Worm (Caenorhabditis elegans) whole organism, young adult: ENCODE data around the gene H43E16.1.

Experiments
- B0035.1 ChIP-seq: sonication (generic microtip); optimal IDR thresholded peaks from 2 replicates; lab custom pipeline; 2016; ENCODE audit warnings: missing genetic modification characterization, mild to moderate bottlenecking, missing compliant biosample characterization, missing genotype, missing genetic modification reagents
- D2030.7 ChIP-seq: fragments of 200-800 bp; sonication (Bioruptor generic); IDR thresholded peaks from 2 replicates; pipeline ENCODE4 v1.3.6; 2022; ENCODE audit warnings: missing genetic modification reagents, missing genetic modification characterization, missing compliant biosample characterization
- F23B12.7 ChIP-seq: sonication (generic microtip); optimal IDR thresholded peaks from 2 replicates; lab custom pipeline; 2017; ENCODE audit warnings: missing genetic modification characterization, mild to moderate bottlenecking, missing compliant biosample characterization, antibody characterized with exemption, moderate library complexity; ENCODE audit not compliant: insufficient read depth
- F49E8.2 ChIP-seq: sonication (generic microtip); optimal IDR thresholded peaks from 3 replicates; lab custom pipeline; 2017; ENCODE audit warnings: missing genetic modification characterization, mild to moderate bottlenecking, missing compliant biosample characterization, antibody characterized with exemption, moderate library complexity; ENCODE audit not compliant: insufficient read depth
- K12H6.12 ChIP-seq: fragments of 200-800 bp; sonication (Bioruptor generic); optimal IDR thresholded peaks from 2 replicates; lab custom pipeline; 2018; ENCODE audit warnings: mild to moderate bottlenecking, missing genetic modification characterization, missing compliant biosample characterization
- Y67H2A.10 ChIP-seq: fragments of 200-800 bp; sonication (Bioruptor generic); conservative IDR thresholded peaks from 2 replicates; pipeline ENCODE4 v1.3.6; 2022; ENCODE audit warnings: missing genetic modification reagents, missing genetic modification characterization, missing compliant biosample characterization
- ZK185.1 ChIP-seq: sonication (generic microtip); optimal IDR thresholded peaks from 2 replicates; lab custom pipeline; 2016; ENCODE audit warnings: mild to moderate bottlenecking, missing genetic modification characterization, missing compliant biosample characterization; ENCODE audit not compliant: poor library complexity, severe bottlenecking
- attf-5 ChIP-seq: fragments of 200-800 bp; sonication (Bioruptor generic); optimal IDR thresholded peaks from 2 replicates; lab custom pipeline; 2018; ENCODE audit warnings: mild to moderate bottlenecking, missing genetic modification characterization, missing compliant biosample characterization
- ceh-27 ChIP-seq: fragments of 200-800 bp; sonication (Bioruptor generic); optimal IDR thresholded peaks from 2 replicates; lab custom pipeline; 2018; ENCODE audit warnings: mild to moderate bottlenecking, missing genetic modification characterization, moderate library complexity, missing compliant biosample characterization
- dox-1 ChIP-seq: fragments of 200-800 bp; sonication (Bioruptor generic); IDR thresholded peaks from 2 replicates; pipeline ENCODE4 v1.3.6; 2022; ENCODE audit warnings: missing genetic modification reagents, missing genetic modification characterization, missing compliant biosample characterization
- efl-1 ChIP-seq: fragments of 150-350 bp; optimal IDR thresholded peaks from 2 replicates; lab custom pipeline; 2014; ENCODE audit warnings: missing biosample characterization, missing genetic modification reagents, missing genetic modification characterization
- fkh-3 ChIP-seq: sonication (generic microtip); optimal IDR thresholded peaks from 2 replicates; lab custom pipeline; 2016; ENCODE audit warnings: mild to moderate bottlenecking, missing genetic modification characterization, missing compliant biosample characterization
- hlh-12 ChIP-seq: sonication (generic microtip); optimal IDR thresholded peaks from 2 replicates; lab custom pipeline; 2016; ENCODE audit warnings: missing genetic modification characterization, missing compliant biosample characterization
- hmg-1.2 ChIP-seq: fragments of 200-800 bp; sonication (Bioruptor generic); IDR thresholded peaks from 2 replicates; pipeline ENCODE4 v1.3.6; 2022; ENCODE audit warnings: missing genetic modification reagents, missing genetic modification characterization, missing compliant biosample characterization
- hmg-20 ChIP-seq: fragments of 200-800 bp; sonication (Bioruptor generic); IDR thresholded peaks from 2 replicates; pipeline ENCODE4 v1.3.6; 2022; ENCODE audit warnings: missing genetic modification reagents, missing genetic modification characterization, missing compliant biosample characterization
- hsf-1 ChIP-seq: fragments of 200-800 bp; sonication (Bioruptor generic); IDR thresholded peaks from 2 replicates; pipeline ENCODE4 v1.3.6; 2022; ENCODE audit warnings: missing genetic modification reagents, missing genetic modification characterization, missing compliant biosample characterization
- lag-1 ChIP-seq: fragments of 200-800 bp; sonication (Bioruptor generic); IDR thresholded peaks from 2 replicates; pipeline ENCODE4 v1.3.6; 2022; ENCODE audit warnings: missing genetic modification reagents, missing genetic modification characterization, missing compliant biosample characterization
- let-607 ChIP-seq, 2 experiments: fragments of 200-800 bp in 1 of 2; sonication (Bioruptor generic) in 1 of 2; sonication (generic microtip) in 1 of 2; optimal IDR thresholded peaks; 2 replicates each; lab custom pipeline; 2016 to 2018; ENCODE audit warnings: mild to moderate bottlenecking in 2 of 2, missing compliant biosample characterization in 2 of 2, missing genetic modification characterization in 2 of 2, moderate library complexity in 2 of 2, missing genotype in 1 of 2
- lin-26 ChIP-seq: fragments of 200-800 bp; sonication (Bioruptor generic); IDR thresholded peaks from 2 replicates; pipeline ENCODE4 v1.3.6; 2022; ENCODE audit warnings: missing genetic modification reagents, missing genetic modification characterization, missing compliant biosample characterization
- lin-35 ChIP-seq, 3 experiments: fragments of 150-350 bp in 2 of 3; sonication (generic microtip) in 1 of 3; optimal IDR thresholded peaks; 2 replicates each; lab custom pipeline; 2014 to 2018; ENCODE audit warnings: missing biosample characterization in 3 of 3, missing genetic modification characterization in 3 of 3, missing genetic modification reagents in 3 of 3
- lin-54 ChIP-seq: fragments of 200-800 bp; sonication (Bioruptor generic); optimal IDR thresholded peaks from 2 replicates; lab custom pipeline; 2018; ENCODE audit warnings: mild to moderate bottlenecking, missing genetic modification characterization, missing compliant biosample characterization
- lir-1 ChIP-seq: fragments of 200-800 bp; sonication (Bioruptor generic); conservative IDR thresholded peaks from 2 replicates; pipeline ENCODE4 v1.3.6; 2022; ENCODE audit warnings: missing genetic modification reagents, missing genetic modification characterization, missing compliant biosample characterization
- lsl-1 ChIP-seq: fragments of 200-800 bp; sonication (Bioruptor generic); optimal IDR thresholded peaks from 2 replicates; lab custom pipeline; 2018; ENCODE audit warnings: mild to moderate bottlenecking, missing genetic modification characterization, moderate library complexity, missing compliant biosample characterization
- lsy-27 ChIP-seq: sonication (generic microtip); optimal IDR thresholded peaks from 2 replicates; lab custom pipeline; 2017; ENCODE audit warnings: missing genetic modification characterization, mild to moderate bottlenecking, missing compliant biosample characterization, antibody characterized with exemption, missing genotype, borderline replicate concordance; ENCODE audit not compliant: insufficient read depth
- madf-3 ChIP-seq: fragments of 200-800 bp; sonication (Bioruptor generic); IDR thresholded peaks from 2 replicates; pipeline ENCODE4 v1.3.6; 2022; ENCODE audit warnings: missing genetic modification reagents, missing genetic modification characterization, missing compliant biosample characterization
- mcd-1 ChIP-seq: fragments of 200-800 bp; sonication (Bioruptor generic); IDR thresholded peaks from 2 replicates; pipeline ENCODE4 v1.3.6; 2022; ENCODE audit warnings: missing genetic modification reagents, missing genetic modification characterization, missing compliant biosample characterization
- mel-28 ChIP-seq: sonication (generic microtip); optimal IDR thresholded peaks from 2 replicates; lab custom pipeline; 2016; ENCODE audit warnings: borderline replicate concordance, mild to moderate bottlenecking, missing genetic modification characterization, missing compliant biosample characterization
- nhr-120 ChIP-seq: fragments of 200-800 bp; sonication (Bioruptor generic); IDR thresholded peaks from 2 replicates; pipeline ENCODE4 v1.3.6; 2022; ENCODE audit warnings: missing genetic modification characterization, missing compliant biosample characterization
- nhr-80 ChIP-seq: sonication (generic microtip); optimal IDR thresholded peaks from 2 replicates; lab custom pipeline; 2016; ENCODE audit warnings: missing genetic modification characterization, missing compliant biosample characterization
- pbrm-1 ChIP-seq: fragments of 200-800 bp; sonication (Bioruptor generic); IDR thresholded peaks from 2 replicates; pipeline ENCODE4 v1.3.6; 2022; ENCODE audit warnings: missing genetic modification reagents, missing genetic modification characterization, missing compliant biosample characterization
- snpc-4 ChIP-seq, 5 experiments: fragments of 150-350 bp in 1 of 5; sonication (generic microtip) in 4 of 5; optimal IDR thresholded peaks; 2 replicates each; lab custom pipeline; 2014 to 2018; ENCODE audit warnings: missing genetic modification characterization in 5 of 5, missing biosample characterization in 3 of 5, antibody characterized with exemption in 2 of 5, mild to moderate bottlenecking in 2 of 5, missing compliant biosample characterization in 2 of 5, missing genotype in 2 of 5, moderate library complexity in 2 of 5, missing genetic modification reagents in 1 of 5
- tbx-9 ChIP-seq: sonication (generic microtip); optimal IDR thresholded peaks from 2 replicates; lab custom pipeline; 2016; ENCODE audit warnings: borderline replicate concordance, missing genetic modification characterization, inconsistent platforms, missing compliant biosample characterization
- tlf-1 ChIP-seq: fragments of 200-800 bp; sonication (Bioruptor generic); optimal IDR thresholded peaks from 2 replicates; lab custom pipeline; 2018; ENCODE audit warnings: mild to moderate bottlenecking, missing genetic modification characterization, missing compliant biosample characterization
- zfh-2 ChIP-seq: fragments of 200-800 bp; sonication (Bioruptor generic); conservative IDR thresholded peaks from 2 replicates; pipeline ENCODE4 v1.3.6; 2022; ENCODE audit warnings: missing genetic modification reagents, missing genetic modification characterization, missing compliant biosample characterization
- zim-3 ChIP-seq: sonication (generic microtip); optimal IDR thresholded peaks from 2 replicates; lab custom pipeline; 2017; ENCODE audit warnings: mild to moderate bottlenecking, missing genetic modification characterization, moderate library complexity, missing compliant biosample characterization
- ztf-25 ChIP-seq: fragments of 200-800 bp; sonication (Bioruptor generic); IDR thresholded peaks from 2 replicates; pipeline ENCODE4 v1.3.6; 2022; ENCODE audit warnings: missing genetic modification reagents, missing genetic modification characterization, missing compliant biosample characterization

H43E16.1 gene

ce11 chrII:6682918-6683317 lies 8.8 kb downstream of the H43E16.1 start (continued):
- no peak for TF ChIP-seq lin-26 (GFP tag; lab: Robert Waterston, UW)
- TF ChIP-seq pbrm-1 (GFP tag; lab: Robert Waterston, UW) = 0 out of 2 replicates have a peak, but pooled peaks have one; percentile 46
- TF ChIP-seq nhr-120 (GFP tag; lab: Robert Waterston, UW) = no peak
- no peak for TF ChIP-seq lir-1 (GFP tag; lab: Robert Waterston, UW)
- peak; percentile 7 for TF ChIP-seq lin-54 (GFP tag; lab: Kevin White, UChicago)
- TF ChIP-seq tlf-1 (GFP tag; lab: Kevin White, UChicago) = no peak
- peak; percentile 88 for TF ChIP-seq efl-1 (GFP tag; lab: Kevin White, UChicago)
- peak; percentile 70 for TF ChIP-seq D2030.7
- no peak for TF ChIP-seq lag-1 (GFP tag; lab: Robert Waterston, UW)
- TF ChIP-seq hlh-12 = no peak
- no peak for TF ChIP-seq madf-3 (GFP tag; lab: Robert Waterston, UW)
- TF ChIP-seq lsl-1 (GFP tag; lab: Kevin White, UChicago) = peak; percentile 95
- TF ChIP-seq zim-3 (tag; lab: Kevin White, UChicago) = no peak
- TF ChIP-seq hsf-1 (GFP tag; lab: Robert Waterston, UW) = 0 out of 2 replicates have a peak, but pooled peaks have one; percentile 34
- peak in 1 of 3 experiments; percentile 12 for TF ChIP-seq lin-35 (GFP tag; optimal IDR thresholded peaks at IDR 0.05; lab: Kevin White, UChicago)
- TF ChIP-seq lsy-27 (tag; lab: Kevin White, UChicago) = no peak
- TF ChIP-seq F23B12.7 (tag; lab: Kevin White, UChicago) = no peak
- TF ChIP-seq snpc-4 (GFP tag; optimal IDR thresholded peaks at IDR 0.05; lab: Kevin White, UChicago) = no peak
- no peak for TF ChIP-seq snpc-4 (tag; optimal IDR thresholded peaks at IDR 0.05; lab: Kevin White, UChicago)
- TF ChIP-seq Y67H2A.10 (GFP tag; lab: Robert Waterston, UW) = no peak
- TF ChIP-seq attf-5 = no peak
- no peak for TF ChIP-seq ztf-25 (GFP tag; lab: Robert Waterston, UW)
- no peak for TF ChIP-seq mel-28 (tag; lab: Kevin White, UChicago)
- TF ChIP-seq F49E8.2 (tag; lab: Kevin White, UChicago) = peak; percentile 55
- TF ChIP-seq, all 124 proteins: peak for 16

ce11 chrII:6683663-6684285 lies 9.7 kb downstream of the H43E16.1 start, which contains the start of gene gyf-1:
Gene gyf-1, plus strand, starts transcription at chrII:6684235.
- TF ChIP-seq dox-1 = peak; percentile 57; the same call in 1 of the 2 replicates
- TF ChIP-seq ZK185.1 (tag; lab: Kevin White, UChicago) = peak; percentile 3
- peak; percentile 80 for TF ChIP-seq attf-5
- peak; percentile 56; the same call in 1 of the 2 replicates for TF ChIP-seq madf-3 (GFP tag; lab: Robert Waterston, UW)
- no peak for TF ChIP-seq hmg-20 (GFP tag; lab: Robert Waterston, UW)
- peak; percentile 81 for TF ChIP-seq hmg-1.2
- peak; percentile 49 for TF ChIP-seq K12H6.12 (tag; lab: Kevin White, UChicago)
- TF ChIP-seq B0035.1 (tag; lab: Kevin White, UChicago) = no peak
- peak; percentile 68; the same call in 1 of the 2 replicates for TF ChIP-seq zfh-2 (GFP tag; lab: Robert Waterston, UW)
- TF ChIP-seq hsf-1 (GFP tag; lab: Robert Waterston, UW) = no peak
- no peak for TF ChIP-seq fkh-3 (tag; lab: Kevin White, UChicago)
- TF ChIP-seq lin-35 (GFP tag; optimal IDR thresholded peaks at IDR 0.05; lab: Kevin White, UChicago) = peak in 1 of 3 experiments; percentile 27
- TF ChIP-seq mcd-1 (GFP tag; lab: Robert Waterston, UW) = peak; percentile 13; the same call in 1 of the 2 replicates
- TF ChIP-seq nhr-80 = peak; percentile 74
- no peak for TF ChIP-seq tbx-9 (tag; lab: Kevin White, UChicago)
- peak in 1 of 2 experiments; percentile 34 for TF ChIP-seq let-607 (tag; optimal IDR thresholded peaks at IDR 0.05; lab: Kevin White, UChicago)
- TF ChIP-seq ceh-27 (GFP tag; lab: Kevin White, UChicago) = peak; percentile 39
